Worm (Caenorhabditis elegans) whole organism, late embryonic: ENCODE measurements around the gene unc-17.

ENCODE experiments used
- C38D4.7 ChIP-seq: fragments of 200-800 bp; sonication (Bioruptor generic); optimal IDR thresholded peaks from 2 replicates; lab custom pipeline; 2018; ENCODE audit warnings: mild to moderate bottlenecking, missing genetic modification characterization, moderate library complexity, missing compliant biosample characterization
- K02D7.2 ChIP-seq: sonication (generic microtip); optimal IDR thresholded peaks from 2 replicates; lab custom pipeline; 2017; ENCODE audit warnings: mild to moderate bottlenecking, missing genetic modification characterization, missing compliant biosample characterization
- Y22D7AL.16 ChIP-seq: sonication (generic microtip); optimal IDR thresholded peaks from 2 replicates; lab custom pipeline; 2016; ENCODE audit warnings: missing genetic modification characterization, missing compliant biosample characterization
- ahr-1 ChIP-seq: sonication (generic microtip); optimal IDR thresholded peaks from 2 replicates; lab custom pipeline; 2016; ENCODE audit warnings: missing genetic modification characterization, missing compliant biosample characterization
- ceh-19 ChIP-seq: fragments of 200-800 bp; sonication (Bioruptor generic); optimal IDR thresholded peaks from 2 replicates; lab custom pipeline; 2018; ENCODE audit warnings: mild to moderate bottlenecking, missing genetic modification characterization, missing compliant biosample characterization
- ceh-31 ChIP-seq: sonication (generic microtip); optimal IDR thresholded peaks from 2 replicates; lab custom pipeline; 2016; ENCODE audit warnings: missing genetic modification characterization, missing compliant biosample characterization
- ceh-45 ChIP-seq: fragments of 200-800 bp; sonication (Bioruptor generic); IDR thresholded peaks from 2 replicates; pipeline ENCODE4 v1.3.6; 2022; ENCODE audit warnings: missing genetic modification reagents, missing genetic modification characterization, missing compliant biosample characterization
- ceh-48 ChIP-seq: sonication (generic microtip); optimal IDR thresholded peaks from 2 replicates; lab custom pipeline; 2016; ENCODE audit warnings: missing genetic modification characterization, inconsistent platforms, missing compliant biosample characterization
- ceh-6 ChIP-seq: fragments of 200-800 bp; sonication (Bioruptor generic); optimal IDR thresholded peaks from 2 replicates; lab custom pipeline; 2018; ENCODE audit warnings: mild to moderate bottlenecking, missing genetic modification characterization, missing compliant biosample characterization
- dmd-4 ChIP-seq: sonication (generic microtip); optimal IDR thresholded peaks from 2 replicates; lab custom pipeline; 2016; ENCODE audit warnings: borderline replicate concordance, missing genetic modification characterization, missing compliant biosample characterization
- dve-1 ChIP-seq: sonication (generic microtip); optimal IDR thresholded peaks from 2 replicates; lab custom pipeline; 2017; ENCODE audit warnings: antibody characterized with exemption, mild to moderate bottlenecking, missing genetic modification characterization, missing compliant biosample characterization
- elt-2 ChIP-seq: sonication (generic microtip); optimal IDR thresholded peaks from 2 replicates; lab custom pipeline; 2016; ENCODE audit warnings: missing genetic modification reagents, missing genetic modification characterization, missing compliant biosample characterization
- ets-4 ChIP-seq: sonication (generic microtip); optimal IDR thresholded peaks from 2 replicates; lab custom pipeline; 2016; ENCODE audit warnings: missing genetic modification characterization, missing compliant biosample characterization
- eyg-1 ChIP-seq: sonication (generic microtip); optimal IDR thresholded peaks from 2 replicates; lab custom pipeline; 2016; ENCODE audit warnings: missing genotype, missing genetic modification characterization, missing compliant biosample characterization
- fax-1 ChIP-seq: sonication (generic microtip); optimal IDR thresholded peaks from 2 replicates; lab custom pipeline; 2016; ENCODE audit warnings: missing genotype, missing genetic modification characterization, missing compliant biosample characterization
- fkh-6 ChIP-seq: sonication (generic microtip); optimal IDR thresholded peaks from 2 replicates; lab custom pipeline; 2016; ENCODE audit warnings: missing genetic modification characterization, missing compliant biosample characterization
- hlh-13 ChIP-seq: fragments of 200-800 bp; sonication (Bioruptor generic); optimal IDR thresholded peaks from 2 replicates; lab custom pipeline; 2018; ENCODE audit warnings: mild to moderate bottlenecking, missing genetic modification characterization, missing compliant biosample characterization
- hlh-30 ChIP-seq: sonication (generic microtip); optimal IDR thresholded peaks from 2 replicates; lab custom pipeline; 2017; ENCODE audit warnings: antibody characterized with exemption, missing genetic modification characterization, missing compliant biosample characterization; ENCODE audit not compliant: insufficient read depth
- hlh-8 ChIP-seq: sonication (generic microtip); optimal IDR thresholded peaks from 2 replicates; lab custom pipeline; 2016; ENCODE audit warnings: missing genotype, missing genetic modification characterization, missing compliant biosample characterization
- lim-6 ChIP-seq: sonication (generic microtip); optimal IDR thresholded peaks from 2 replicates; lab custom pipeline; 2016; ENCODE audit warnings: missing genetic modification characterization, missing compliant biosample characterization
- npax-4 ChIP-seq: sonication (generic microtip); optimal IDR thresholded peaks from 2 replicates; lab custom pipeline; 2016; ENCODE audit warnings: missing genetic modification characterization, missing compliant biosample characterization
- pag-3 ChIP-seq: sonication (generic microtip); optimal IDR thresholded peaks from 2 replicates; lab custom pipeline; 2016; ENCODE audit warnings: missing compliant biosample characterization, missing genetic modification characterization, borderline replicate concordance
- pat-9 ChIP-seq: fragments of 200-800 bp; sonication (Bioruptor generic); optimal IDR thresholded peaks from 2 replicates; lab custom pipeline; 2018; ENCODE audit warnings: mild to moderate bottlenecking, missing genetic modification characterization, moderate library complexity, missing compliant biosample characterization
- pha-4 ChIP-seq: fragments of 150-350 bp; optimal IDR thresholded peaks from 2 replicates; lab custom pipeline; 2018; ENCODE audit warnings: missing biosample characterization, missing genetic modification reagents, missing genetic modification characterization
- pqm-1 ChIP-seq: sonication (generic microtip); optimal IDR thresholded peaks from 2 replicates; lab custom pipeline; 2016; ENCODE audit warnings: missing genetic modification characterization, missing compliant biosample characterization
- pros-1 ChIP-seq: fragments of 150-350 bp; optimal IDR thresholded peaks from 2 replicates; lab custom pipeline; 2014; ENCODE audit warnings: missing biosample characterization, missing genetic modification reagents, missing genetic modification characterization
- rnt-1 ChIP-seq: sonication (generic microtip); optimal IDR thresholded peaks from 2 replicates; lab custom pipeline; 2016; ENCODE audit warnings: missing genetic modification characterization, missing compliant biosample characterization
- sdc-2 ChIP-seq: sonication (generic microtip); optimal IDR thresholded peaks from 2 replicates; lab custom pipeline; 2016; ENCODE audit warnings: missing genotype, missing genetic modification characterization, missing compliant biosample characterization
- tbx-2 ChIP-seq: sonication (generic microtip); optimal IDR thresholded peaks from 2 replicates; lab custom pipeline; 2016; ENCODE audit warnings: missing genetic modification characterization, missing compliant biosample characterization
- tbx-7 ChIP-seq: sonication (generic microtip); optimal IDR thresholded peaks from 2 replicates; lab custom pipeline; 2016; ENCODE audit warnings: missing genotype, missing genetic modification characterization, missing compliant biosample characterization
- unc-3 ChIP-seq, 2 experiments: fragments of 200-800 bp in 1 of 2; sonication (Bioruptor generic) in 1 of 2; sonication (generic microtip) in 1 of 2; conservative IDR thresholded peaks in 1 of 2; optimal IDR thresholded peaks in 1 of 2; 2 replicates each; pipeline versions ENCODE4 v1.3.6 to Lab custom; 2016 to 2022; ENCODE audit warnings: missing compliant biosample characterization in 2 of 2, missing genetic modification characterization in 2 of 2, missing genetic modification reagents in 1 of 2
- zip-5 ChIP-seq: sonication (generic microtip); optimal IDR thresholded peaks from 2 replicates; lab custom pipeline; 2016; ENCODE audit warnings: missing genetic modification characterization, missing compliant biosample characterization

unc-17 gene

DNA sequence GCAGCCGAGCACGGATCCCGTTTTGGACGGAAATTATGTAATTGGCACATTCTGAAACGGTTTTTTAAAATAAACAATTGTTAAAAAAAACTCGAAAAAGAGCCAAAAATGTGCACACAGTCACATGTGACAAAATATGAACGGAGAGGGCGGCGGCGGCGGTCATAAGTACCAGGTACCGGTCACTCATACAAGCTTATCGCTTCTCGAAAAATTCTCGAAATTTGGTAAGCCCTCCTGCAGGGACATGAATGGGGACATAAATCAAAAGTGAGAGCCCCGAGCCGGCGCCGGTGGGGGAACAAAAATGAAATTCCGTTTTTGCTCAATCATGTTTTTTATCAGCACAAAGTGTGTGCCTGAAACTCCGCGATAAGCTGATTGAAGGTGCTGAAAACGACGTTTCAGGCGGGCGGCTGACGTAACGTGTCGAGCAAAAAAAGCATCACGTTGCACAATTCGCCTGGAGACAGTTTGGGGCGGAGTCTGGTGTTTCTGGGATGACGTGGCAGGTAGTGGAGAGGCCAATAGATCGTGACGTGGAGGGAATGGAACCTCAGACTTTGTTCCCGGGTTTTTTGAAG, 11.4 kb downstream of the unc-17 start, which contains the start of gene ltah-1.2:
Gene ltah-1.2 (minus strand): TSS at position 51 of the 584 bp plus-strand sequence.
- TF ChIP-seq ahr-1 (tag; lab: Kevin White, UChicago) (no peak), ceh-19 (GFP tag; lab: Kevin White, UChicago) (no peak), eyg-1 (no peak), tbx-2 (tag; lab: Kevin White, UChicago) (no peak), ceh-48 (tag; lab: Kevin White, UChicago) (no peak), Y22D7AL.16 (tag; lab: Kevin White, UChicago) (no peak), ceh-31 (tag; lab: Kevin White, UChicago) (no peak), ceh-6 (no peak)

DNA sequence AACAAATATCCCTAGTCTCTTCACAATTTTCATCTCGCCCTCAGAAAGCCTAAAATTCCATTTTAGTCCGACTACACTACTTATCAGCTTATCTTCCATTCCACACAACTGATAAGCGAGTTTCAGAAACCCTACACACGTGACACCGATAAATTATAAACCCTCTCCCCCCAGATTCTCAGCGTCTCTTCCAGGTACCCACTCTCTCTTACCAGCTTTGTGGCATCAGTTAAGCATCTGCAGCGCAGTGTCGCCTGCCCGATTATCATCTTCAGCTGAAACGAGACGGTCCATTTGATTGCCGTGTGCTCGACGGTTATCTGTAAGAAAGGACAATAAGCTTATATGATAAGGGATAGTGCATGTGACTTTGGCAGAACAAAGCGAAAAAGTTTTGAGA, 12.7 kb downstream of the unc-17 start:
- TF ChIP-seq rnt-1 (tag; lab: Kevin White, UChicago) (no peak), pqm-1 (tag; lab: Kevin White, UChicago) (peak; percentile 75), elt-2 (peak; percentile 98), hlh-30 (peak; percentile 11)

DNA sequence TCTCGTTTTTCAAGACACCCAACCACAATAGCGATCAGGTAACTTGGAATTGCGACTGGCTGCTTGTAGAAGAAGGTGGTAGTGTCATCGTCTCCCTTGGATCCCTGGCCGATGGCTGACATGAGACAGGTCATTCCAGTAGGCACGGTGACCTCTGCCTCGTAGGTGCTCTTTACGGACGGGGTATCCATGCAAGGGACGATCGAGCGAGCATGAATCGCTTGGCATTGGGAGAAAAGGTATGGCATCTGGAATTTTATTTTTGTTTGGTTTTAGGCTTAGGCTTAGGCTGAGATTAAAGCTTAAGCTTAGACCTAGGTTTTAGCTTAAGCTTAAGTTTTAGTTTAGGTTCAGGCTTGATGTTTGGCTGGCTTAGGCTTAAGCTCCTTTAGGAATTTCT, 13.5 kb downstream of the unc-17 start:
- TF ChIP-seq lim-6 (no peak), fkh-6 (tag; lab: Kevin White, UChicago) (no peak), ceh-19 (GFP tag; lab: Kevin White, UChicago) (no peak), ceh-45 (GFP tag; lab: Robert Waterston, UW) (no peak), fax-1 (tag; lab: Kevin White, UChicago) (no peak), dmd-4 (no peak), rnt-1 (tag; lab: Kevin White, UChicago) (no peak), tbx-7 (tag; lab: Kevin White, UChicago) (no peak), hlh-8 (no peak), pros-1 (no peak), C38D4.7 (GFP tag; lab: Kevin White, UChicago) (no peak), sdc-2 (tag; lab: Kevin White, UChicago) (no peak), K02D7.2 (tag; lab: Kevin White, UChicago) (no peak), pha-4 (no peak), zip-5 (tag; lab: Kevin White, UChicago) (no peak)

DNA sequence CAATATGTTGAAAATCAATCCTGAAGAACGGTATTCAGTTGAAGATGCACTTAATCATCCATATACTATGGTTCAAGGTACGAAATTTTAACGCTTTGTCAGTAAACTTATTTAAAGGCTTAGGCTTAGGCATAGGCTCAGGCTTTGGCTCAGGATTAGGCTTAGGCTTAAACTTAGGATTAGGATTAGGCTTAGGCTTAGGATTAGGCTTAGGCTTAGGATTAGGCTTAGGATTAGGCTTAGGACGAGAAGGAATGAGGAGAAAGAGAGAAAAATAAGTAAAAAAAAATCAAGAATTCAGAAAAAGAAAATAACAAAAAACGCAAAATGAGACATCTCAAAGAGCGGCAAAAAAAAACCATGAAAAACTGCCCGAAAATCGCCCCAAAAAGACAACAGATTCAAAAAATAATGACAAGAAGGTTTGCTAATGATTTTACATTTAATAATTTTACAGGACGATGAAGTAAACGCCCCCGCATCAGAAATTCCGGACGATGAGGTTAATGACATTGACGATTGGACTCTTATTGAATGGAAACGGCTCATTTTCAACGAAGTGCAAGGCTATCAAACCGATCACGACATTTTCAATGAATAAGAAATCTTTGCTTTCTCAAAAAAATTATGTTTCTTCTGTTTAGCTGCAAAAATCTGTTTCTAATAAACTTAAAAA, 15.8 kb downstream of the unc-17 start:
- TF ChIP-seq pqm-1 (tag; lab: Kevin White, UChicago) (no peak), pat-9 (tag; lab: Kevin White, UChicago) (no peak), ets-4 (tag; lab: Kevin White, UChicago) (no peak), dve-1 (tag; lab: Kevin White, UChicago) (peak; percentile 97), npax-4 (no peak), pag-3 (tag; lab: Kevin White, UChicago) (no peak), hlh-13 (GFP tag; lab: Kevin White, UChicago) (no peak), tbx-7 (tag; lab: Kevin White, UChicago) (no peak)

DNA sequence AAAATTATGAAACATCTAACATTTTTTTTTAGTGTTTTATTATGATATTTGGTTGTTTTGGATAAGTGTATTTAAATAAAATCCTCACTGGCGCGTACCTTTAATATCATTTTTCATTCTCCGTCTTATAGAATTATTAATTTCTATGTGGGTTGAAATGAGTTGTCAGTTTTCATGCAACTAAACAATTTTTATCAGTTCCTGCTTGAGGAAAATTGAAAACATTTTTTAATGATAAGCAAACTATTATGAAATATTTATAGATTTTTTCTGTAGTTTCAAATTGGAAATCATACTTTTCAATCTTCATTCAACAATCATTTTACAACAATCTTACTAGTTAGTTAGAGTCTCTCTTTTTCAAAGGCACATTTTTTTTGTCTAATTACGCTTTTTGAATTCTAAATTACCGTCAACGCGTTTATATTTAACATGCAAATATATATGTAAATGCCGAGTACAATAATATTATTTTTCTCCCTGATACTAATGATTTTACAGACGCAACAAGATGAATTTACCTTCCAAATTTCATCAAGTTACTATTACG, 18.1 kb downstream of the unc-17 start, which contains the start of the genes Y37E11B.10 and kgb-2:
Gene Y37E11B.10 (minus strand): TSS at position 182 of the 550 bp plus-strand sequence.
Gene kgb-2 (plus strand): TSS at position 500 of the 550 bp plus-strand sequence.
- no peak for TF ChIP-seq unc-3 (GFP tag; conservative IDR thresholded peaks at IDR 0.05; lab: Robert Waterston, UW)
- no peak for TF ChIP-seq unc-3 (tag; optimal IDR thresholded peaks at IDR 0.05; lab: Kevin White, UChicago)
- no peak for TF ChIP-seq sdc-2 (tag; lab: Kevin White, UChicago)
- no peak for TF ChIP-seq ceh-6
- TF ChIP-seq, all 69 proteins: peak for 0
